Worm (Caenorhabditis elegans) whole organism, L2 larva: ENCODE measurements around the gene C31H2.14.

Experiments
- lin-11 ChIP-seq: fragments of 150-350 bp; sonication (generic microtip); optimal IDR thresholded peaks from 2 replicates; lab custom pipeline; 2014; ENCODE audit warnings: missing biosample characterization, missing genetic modification characterization, inconsistent platforms, mixed read lengths
- mdl-1 ChIP-seq, 2 experiments: fragments of 150-350 bp in 1 of 2; sonication (generic microtip) in 1 of 2; optimal IDR thresholded peaks; 2 replicates each; lab custom pipeline; 2017; ENCODE audit warnings: missing biosample characterization in 2 of 2, missing genetic modification characterization in 2 of 2
- sem-4 ChIP-seq: fragments of 150-350 bp; optimal IDR thresholded peaks from 2 replicates; lab custom pipeline; 2014; ENCODE audit warnings: missing biosample characterization, missing genetic modification reagents, missing genetic modification characterization

ce11 chrX:5188977-5189376 lies 41.0 kb downstream of the C31H2.14 start, which contains the start of gene zig-6:
- TF ChIP-seq mdl-1 (tag; optimal IDR thresholded peaks at IDR 0.05; lab: Kevin White, UChicago) = no peak
- TF ChIP-seq lin-11 (tag; lab: Kevin White, UChicago) = no peak
- TF ChIP-seq sem-4 (tag; lab: Kevin White, UChicago) = no peak
